Fruit fly (Drosophila melanogaster) whole organism, embryonic: Measurements from ENCODE around the gene vsg.

Experiments used
- ATbp ChIP-seq: fragments of 200-800 bp; sonication (Bioruptor generic); optimal IDR thresholded peaks from 2 replicates; lab custom pipeline; 2017; ENCODE audit warnings: missing biosample characterization, mild to moderate bottlenecking, missing genetic modification characterization, missing genetic modification reagents
- Antp ChIP-seq: fragments of 200-800 bp; sonication (Bioruptor generic); optimal IDR thresholded peaks from 3 replicates; lab custom pipeline; 2016; ENCODE audit warnings: missing biosample characterization, missing genetic modification characterization
- BEAF-32 ChIP-seq: fragments of 200-800 bp; sonication (Bioruptor generic); optimal IDR thresholded peaks from 3 replicates; lab custom pipeline; 2017; ENCODE audit warnings: missing biosample characterization, missing genetic modification characterization, mild to moderate bottlenecking, moderate library complexity, missing genetic modification reagents
- Blimp-1 ChIP-seq: fragments of 200-800 bp; sonication (Bioruptor generic); optimal IDR thresholded peaks from 3 replicates; lab custom pipeline; 2018; ENCODE audit warnings: missing biosample characterization, missing genetic modification characterization, mild to moderate bottlenecking, moderate library complexity, missing genetic modification reagents
- CG10654 ChIP-seq: fragments of 200-800 bp; sonication (Bioruptor generic); optimal IDR thresholded peaks from 2 replicates; lab custom pipeline; 2016; ENCODE audit warnings: missing biosample characterization, missing genetic modification characterization
- CG12219 ChIP-seq: fragments of 200-800 bp; sonication (Bioruptor generic); optimal IDR thresholded peaks from 3 replicates; lab custom pipeline; 2018; ENCODE audit warnings: missing biosample characterization, mild to moderate bottlenecking, missing genetic modification characterization
- CG1233 ChIP-seq: fragments of 200-800 bp; sonication (Bioruptor generic); optimal IDR thresholded peaks from 4 replicates; lab custom pipeline; 2018; ENCODE audit warnings: missing biosample characterization, mild to moderate bottlenecking, missing genetic modification characterization
- CG13624 ChIP-seq: fragments of 200-800 bp; sonication (Bioruptor generic); optimal IDR thresholded peaks from 2 replicates; lab custom pipeline; 2016; ENCODE audit warnings: missing biosample characterization, missing genetic modification characterization
- CG18599 ChIP-seq: fragments of 200-800 bp; sonication (Bioruptor generic); optimal IDR thresholded peaks from 3 replicates; lab custom pipeline; 2017; ENCODE audit warnings: missing biosample characterization, missing genetic modification characterization, mild to moderate bottlenecking, moderate library complexity, missing genetic modification reagents
- CG2678 ChIP-seq: fragments of 200-800 bp; sonication (Bioruptor generic); optimal IDR thresholded peaks from 3 replicates; lab custom pipeline; 2019; ENCODE audit warnings: missing biosample characterization, mild to moderate bottlenecking, missing genetic modification characterization, moderate library complexity
- CG31224 ChIP-seq: fragments of 200-800 bp; sonication (Bioruptor generic); IDR thresholded peaks from 2 replicates; pipeline ENCODE4 v1.3.6; 2022; ENCODE audit warnings: missing biosample characterization, missing genetic modification characterization
- CG3407 ChIP-seq: fragments of 200-800 bp; sonication (Bioruptor generic); optimal IDR thresholded peaks from 2 replicates; lab custom pipeline; 2018; ENCODE audit warnings: missing biosample characterization, mild to moderate bottlenecking, missing genetic modification characterization
- CG4424 ChIP-seq: fragments of 200-800 bp; sonication (Bioruptor generic); optimal IDR thresholded peaks from 3 replicates; lab custom pipeline; 2016; ENCODE audit warnings: missing biosample characterization, missing genetic modification characterization
- CG6254 ChIP-seq: fragments of 200-800 bp; sonication (Bioruptor generic); optimal IDR thresholded peaks from 3 replicates; lab custom pipeline; 2017; ENCODE audit warnings: mild to moderate bottlenecking, missing biosample characterization, missing genetic modification reagents, missing genetic modification characterization
- CG6689 ChIP-seq: fragments of 200-800 bp; sonication (Bioruptor generic); IDR thresholded peaks from 2 replicates; pipeline ENCODE4 v1.3.6; 2022; ENCODE audit warnings: missing biosample characterization, missing genetic modification characterization
- CG9797 ChIP-seq: fragments of 200-800 bp; sonication (Bioruptor generic); optimal IDR thresholded peaks from 3 replicates; lab custom pipeline; 2018; ENCODE audit warnings: missing biosample characterization, mild to moderate bottlenecking, missing genetic modification characterization
- Dip3 ChIP-seq: fragments of 200-800 bp; sonication (Bioruptor generic); optimal IDR thresholded peaks from 3 replicates; lab custom pipeline; 2016; ENCODE audit warnings: missing biosample characterization, missing genetic modification characterization
- H15 ChIP-seq: fragments of 200-800 bp; sonication (Bioruptor generic); IDR thresholded peaks from 3 replicates; pipeline ENCODE4 v1.3.6; 2022; ENCODE audit warnings: missing biosample characterization, missing genetic modification characterization
- HLHmδ ChIP-seq: fragments of 200-800 bp; sonication (Bioruptor generic); optimal IDR thresholded peaks from 2 replicates; lab custom pipeline; 2018; ENCODE audit warnings: missing biosample characterization, mild to moderate bottlenecking, missing genetic modification characterization, moderate library complexity
- Lhr ChIP-seq: fragments of 200-800 bp; sonication (Bioruptor generic); optimal IDR thresholded peaks from 3 replicates; lab custom pipeline; 2017; ENCODE audit warnings: mild to moderate bottlenecking, missing biosample characterization, missing genetic modification reagents, missing genetic modification characterization
- MBD-R2 ChIP-seq: fragments of 200-800 bp; sonication (Bioruptor generic); IDR thresholded peaks from 2 replicates; pipeline ENCODE4 v1.3.6; 2022; ENCODE audit warnings: missing biosample characterization, missing genetic modification characterization
- MESR4 ChIP-seq: fragments of 200-800 bp; sonication (Bioruptor generic); optimal IDR thresholded peaks from 2 replicates; lab custom pipeline; 2018; ENCODE audit warnings: missing biosample characterization, mild to moderate bottlenecking, missing genetic modification characterization, moderate library complexity
- NFAT ChIP-seq: fragments of 200-800 bp; sonication (Bioruptor generic); IDR thresholded peaks from 2 replicates; pipeline ENCODE4 v1.3.6; 2022; ENCODE audit warnings: missing biosample characterization, missing genetic modification characterization
- NfI ChIP-seq: fragments of 200-800 bp; sonication (Bioruptor generic); optimal IDR thresholded peaks from 3 replicates; lab custom pipeline; 2018; ENCODE audit warnings: missing biosample characterization, mild to moderate bottlenecking, missing genetic modification characterization, moderate library complexity
- Optix ChIP-seq: fragments of 200-800 bp; sonication (Bioruptor generic); IDR thresholded peaks from 3 replicates; pipeline ENCODE4 v1.3.6; 2022; ENCODE audit warnings: missing biosample characterization, missing genetic modification characterization
- Side ChIP-seq: fragments of 200-800 bp; sonication (Bioruptor generic); optimal IDR thresholded peaks from 2 replicates; lab custom pipeline; 2016; ENCODE audit warnings: missing biosample characterization, missing genetic modification characterization
- Usf ChIP-seq: fragments of 200-800 bp; sonication (Bioruptor generic); optimal IDR thresholded peaks from 2 replicates; lab custom pipeline; 2017; ENCODE audit warnings: missing genotype, missing biosample characterization, missing genetic modification characterization
- Vsx1 ChIP-seq: fragments of 200-800 bp; sonication (Bioruptor generic); optimal IDR thresholded peaks from 2 replicates; lab custom pipeline; 2017; ENCODE audit warnings: missing biosample characterization, mild to moderate bottlenecking, missing genetic modification characterization, missing genetic modification reagents
- ap ChIP-seq: fragments of 200-800 bp; sonication (Bioruptor generic); IDR thresholded peaks from 2 replicates; pipeline ENCODE4 v1.3.6; 2022; ENCODE audit warnings: missing biosample characterization, missing genetic modification characterization
- chinmo ChIP-seq: fragments of 200-800 bp; sonication (Bioruptor generic); IDR thresholded peaks from 4 replicates; pipeline ENCODE4 v1.3.6; 2022; ENCODE audit warnings: missing biosample characterization, missing genetic modification characterization; ENCODE audit not compliant: partially characterized antibody
- ci ChIP-seq: fragments of 200-800 bp; sonication (Bioruptor generic); IDR thresholded peaks from 3 replicates; pipeline ENCODE4 v1.3.6; 2022; ENCODE audit warnings: missing biosample characterization, missing genetic modification characterization
- danr ChIP-seq: fragments of 200-800 bp; sonication (Bioruptor generic); IDR thresholded peaks from 2 replicates; pipeline ENCODE4 v1.3.6; 2022; ENCODE audit warnings: missing biosample characterization, missing genetic modification characterization
- esg ChIP-seq: fragments of 200-800 bp; sonication (Bioruptor generic); conservative IDR thresholded peaks from 2 replicates; pipeline ENCODE4 v1.3.6; 2022; ENCODE audit warnings: missing biosample characterization, missing genetic modification characterization
- fd96Cb ChIP-seq: fragments of 200-800 bp; sonication (Bioruptor generic); optimal IDR thresholded peaks from 2 replicates; lab custom pipeline; 2018; ENCODE audit warnings: missing biosample characterization, mild to moderate bottlenecking, missing genetic modification characterization, moderate library complexity
- fu2 ChIP-seq: fragments of 200-800 bp; sonication (Bioruptor generic); optimal IDR thresholded peaks from 2 replicates; lab custom pipeline; 2016; ENCODE audit warnings: missing biosample characterization, missing genetic modification characterization
- gfzf ChIP-seq: fragments of 200-800 bp; sonication (Bioruptor generic); optimal IDR thresholded peaks from 2 replicates; lab custom pipeline; 2016; ENCODE audit warnings: missing biosample characterization, mild to moderate bottlenecking, missing genetic modification characterization, moderate library complexity
- gsb ChIP-seq: fragments of 200-800 bp; sonication (Bioruptor generic); IDR thresholded peaks from 2 replicates; pipeline ENCODE4 v1.3.6; 2022; ENCODE audit warnings: missing biosample characterization, missing genetic modification characterization
- insv ChIP-seq, 2 experiments: fragments of 200-800 bp; sonication (Bioruptor generic); optimal IDR thresholded peaks; 3 replicates each; lab custom pipeline; 2016 to 2018; ENCODE audit warnings: missing biosample characterization in 2 of 2, missing genetic modification characterization in 2 of 2
- jigr1 ChIP-seq: fragments of 200-800 bp; sonication (Bioruptor generic); IDR thresholded peaks from 3 replicates; pipeline ENCODE4 v1.3.6; 2022; ENCODE audit warnings: missing biosample characterization, missing genetic modification characterization
- knrl ChIP-seq: fragments of 200-800 bp; sonication (Bioruptor generic); IDR thresholded peaks from 3 replicates; pipeline ENCODE4 v1.3.6; 2022; ENCODE audit warnings: missing biosample characterization, missing genetic modification characterization; ENCODE audit not compliant: partially characterized antibody
- lov ChIP-seq, 2 experiments: fragments of 200-800 bp in 1 of 2; fragments of >200 bp in 1 of 2; sonication (Bioruptor generic) in 1 of 2; IDR thresholded peaks in 1 of 2; optimal IDR thresholded peaks in 1 of 2; 2 replicates in 1 of 2; 3 replicates in 1 of 2; pipeline versions ENCODE4 v1.3.6 to Lab custom; 2017 to 2022; ENCODE audit warnings: missing biosample characterization in 1 of 2, missing genetic modification characterization in 1 of 2
- nerfin-1 ChIP-seq: fragments of 200-800 bp; sonication (Bioruptor generic); optimal IDR thresholded peaks from 3 replicates; lab custom pipeline; 2019; ENCODE audit warnings: missing biosample characterization, mild to moderate bottlenecking, missing genetic modification characterization, moderate library complexity
- rib ChIP-seq: fragments of 200-800 bp; sonication (Bioruptor generic); IDR thresholded peaks from 2 replicates; pipeline ENCODE4 v1.3.6; 2022; ENCODE audit warnings: missing biosample characterization, missing genetic modification characterization
- sna ChIP-seq: fragments of 200-800 bp; sonication (Bioruptor generic); IDR thresholded peaks from 2 replicates; pipeline ENCODE4 v1.3.6; 2022; ENCODE audit warnings: missing biosample characterization, missing genetic modification characterization; ENCODE audit not compliant: partially characterized antibody
- tap ChIP-seq: fragments of 200-800 bp; optimal IDR thresholded peaks from 3 replicates; lab custom pipeline; 2019; ENCODE audit warnings: missing biosample characterization, mild to moderate bottlenecking, missing genetic modification characterization, moderate library complexity
- trh ChIP-seq: fragments of 200-800 bp; sonication (Bioruptor generic); optimal IDR thresholded peaks from 2 replicates; lab custom pipeline; 2016; ENCODE audit warnings: missing biosample characterization, missing genetic modification characterization
- tup ChIP-seq: fragments of 200-800 bp; sonication (Bioruptor generic); optimal IDR thresholded peaks from 2 replicates; lab custom pipeline; 2016; ENCODE audit warnings: missing biosample characterization, mild to moderate bottlenecking, missing genetic modification characterization, moderate library complexity
- zf30C ChIP-seq: fragments of 200-800 bp; sonication (Bioruptor generic); optimal IDR thresholded peaks from 3 replicates; lab custom pipeline; 2018; ENCODE audit warnings: missing biosample characterization, mild to moderate bottlenecking, missing genetic modification characterization
- zfh1 ChIP-seq: fragments of 200-800 bp; sonication (Bioruptor generic); IDR thresholded peaks from 3 replicates; pipeline ENCODE4 v1.3.6; 2022; ENCODE audit warnings: missing biosample characterization, missing genetic modification characterization

Gene vsg

dm6 chr3L:9729795-9730421, 15.8 kb downstream of the vsg start, which contains the start of gene ATPsynB (continued):
- TF ChIP-seq lov (optimal IDR thresholded peaks at IDR 0.05; lab: Kevin White, UChicago) = no peak
- no peak for TF ChIP-seq lov (GFP tag; IDR thresholded peaks at IDR 0.05; lab: Robert Waterston, UW)
- peak; percentile 18 for TF ChIP-seq gfzf (GFP tag; lab: Kevin White, UChicago)
- no peak for TF ChIP-seq zf30C (GFP tag; lab: Kevin White, UChicago)
- TF ChIP-seq CG9797 = peak; percentile 39
- TF ChIP-seq fd96Cb = no peak
- TF ChIP-seq Usf (GFP tag; lab: Kevin White, UChicago) = no peak
- no peak for TF ChIP-seq Side
- TF ChIP-seq H15 (GFP tag; lab: Robert Waterston, UW) = no peak
- TF ChIP-seq knrl (GFP tag; lab: Robert Waterston, UW) = peak; percentile 32; the same call in 1 of the 3 replicates
- no peak for TF ChIP-seq CG2678 (tag; lab: Kevin White, UChicago)
- no peak for TF ChIP-seq CG1233 (GFP tag; lab: Kevin White, UChicago)
- TF ChIP-seq Vsx1 = no peak
- no peak for TF ChIP-seq gsb (GFP tag; lab: Robert Waterston, UW)
- no peak for TF ChIP-seq CG18599 (GFP tag; lab: Kevin White, UChicago)
- TF ChIP-seq MBD-R2 = peak; percentile 88
- peak; percentile 39 for TF ChIP-seq NfI (GFP tag; lab: Kevin White, UChicago)
- TF ChIP-seq nerfin-1 = no peak
- peak; percentile 39 for TF ChIP-seq BEAF-32 (GFP tag; lab: Kevin White, UChicago)
- TF ChIP-seq danr (GFP tag; lab: Robert Waterston, UW) = no peak
- no peak for TF ChIP-seq CG10654 (GFP tag; lab: Kevin White, UChicago)
- TF ChIP-seq ap (GFP tag; lab: Robert Waterston, UW) = no peak
- peak; percentile 27 for TF ChIP-seq HLHmδ (GFP tag; lab: Kevin White, UChicago)
- no peak for TF ChIP-seq CG6254 (GFP tag; lab: Kevin White, UChicago)
- no peak for TF ChIP-seq CG6689 (GFP tag; lab: Robert Waterston, UW)
- TF ChIP-seq Blimp-1 = no peak
- TF ChIP-seq Antp (GFP tag; lab: Kevin White, UChicago) = no peak
- no peak for TF ChIP-seq tap (tag; lab: Kevin White, UChicago)
- TF ChIP-seq tup (GFP tag; lab: Kevin White, UChicago) = no peak
- TF ChIP-seq NFAT (GFP tag; lab: Robert Waterston, UW) = peak; percentile 44; the same call in 1 of the 2 replicates
- TF ChIP-seq ATbp (GFP tag; lab: Kevin White, UChicago) = no peak
- no peak for TF ChIP-seq chinmo (GFP tag; lab: Robert Waterston, UW)
- no peak for TF ChIP-seq Lhr (GFP tag; lab: Kevin White, UChicago)
- TF ChIP-seq esg (GFP tag; lab: Robert Waterston, UW) = no peak
- no peak for TF ChIP-seq CG12219 (GFP tag; lab: Kevin White, UChicago)
- no peak for TF ChIP-seq zfh1
- no peak for TF ChIP-seq Optix (GFP tag; lab: Robert Waterston, UW)
- TF ChIP-seq MESR4 (GFP tag; lab: Kevin White, UChicago) = peak; percentile 97
- TF ChIP-seq sna (GFP tag; lab: Robert Waterston, UW) = no peak
- no peak for TF ChIP-seq fu2 (GFP tag; lab: Kevin White, UChicago)
- TF ChIP-seq insv (GFP tag; optimal IDR thresholded peaks at IDR 0.05; lab: Kevin White, UChicago) = peak in 1 of 2 experiments; percentile 26
- TF ChIP-seq jigr1 (GFP tag; lab: Robert Waterston, UW) = no peak
- TF ChIP-seq ci (GFP tag; lab: Robert Waterston, UW) = 0 out of 3 replicates have a peak, but pooled peaks have one; percentile 34
- no peak for TF ChIP-seq CG31224 (GFP tag; lab: Robert Waterston, UW)
- peak; percentile 5 for TF ChIP-seq CG13624 (GFP tag; lab: Kevin White, UChicago)
- no peak; the same call in 1 of the 2 replicates for TF ChIP-seq rib (GFP tag; lab: Robert Waterston, UW)
- no peak for TF ChIP-seq Dip3 (GFP tag; lab: Kevin White, UChicago)
- no peak for TF ChIP-seq trh (GFP tag; lab: Kevin White, UChicago)
- TF ChIP-seq CG4424 (GFP tag; lab: Kevin White, UChicago) = peak; percentile 54
- TF ChIP-seq CG3407 (GFP tag; lab: Kevin White, UChicago) = no peak
